Worm (Caenorhabditis elegans) whole organism, young adult: Measurements from ENCODE around the gene lin-49.

ENCODE experiments used
- T26A5.8 ChIP-seq: sonication (generic microtip); optimal IDR thresholded peaks from 2 replicates; lab custom pipeline; 2016; ENCODE audit warnings: missing genetic modification characterization, missing compliant biosample characterization
- ama-1 ChIP-seq, 3 experiments: fragments of 150-350 bp in 1 of 3; sonication (generic microtip) in 2 of 3; optimal IDR thresholded peaks; 2 replicates each; lab custom pipeline; 2014 to 2018; ENCODE audit warnings: missing biosample characterization in 2 of 3, missing genetic modification characterization in 2 of 3, missing genetic modification reagents in 2 of 3
- attf-5 ChIP-seq: fragments of 200-800 bp; sonication (Bioruptor generic); optimal IDR thresholded peaks from 2 replicates; lab custom pipeline; 2018; ENCODE audit warnings: mild to moderate bottlenecking, missing genetic modification characterization, missing compliant biosample characterization
- hmg-20 ChIP-seq: fragments of 200-800 bp; sonication (Bioruptor generic); IDR thresholded peaks from 2 replicates; pipeline ENCODE4 v1.3.6; 2022; ENCODE audit warnings: missing genetic modification reagents, missing genetic modification characterization, missing compliant biosample characterization
- lin-26 ChIP-seq: fragments of 200-800 bp; sonication (Bioruptor generic); IDR thresholded peaks from 2 replicates; pipeline ENCODE4 v1.3.6; 2022; ENCODE audit warnings: missing genetic modification reagents, missing genetic modification characterization, missing compliant biosample characterization
- madf-10 ChIP-seq: sonication (generic microtip); optimal IDR thresholded peaks from 2 replicates; lab custom pipeline; 2016; ENCODE audit warnings: mild to moderate bottlenecking, missing genetic modification characterization, missing compliant biosample characterization
- unc-62 ChIP-seq: fragments of 150-350 bp; optimal IDR thresholded peaks from 2 replicates; lab custom pipeline; 2014; ENCODE audit warnings: missing biosample characterization, missing genetic modification reagents, missing genetic modification characterization

DNA sequence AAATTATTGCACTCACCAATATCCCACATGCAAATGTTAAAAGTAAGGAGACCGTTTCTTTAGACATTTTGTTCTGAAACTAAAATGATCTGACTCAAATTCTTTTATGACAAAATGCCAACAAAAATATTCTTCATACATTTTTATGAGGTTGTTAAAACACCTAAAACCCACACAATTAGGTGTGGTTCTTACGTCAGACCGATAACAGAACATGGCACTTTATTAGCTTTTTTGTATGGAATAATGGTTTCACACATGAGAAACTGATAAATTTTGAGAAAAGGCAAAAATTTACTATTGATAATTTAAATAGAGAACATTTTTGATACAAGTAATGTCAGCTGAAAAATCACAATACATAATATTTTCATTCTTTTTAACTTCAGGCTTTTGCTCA lies 33.1 kb downstream of the lin-49 start, which contains the start of gene C49C8.5:
- no peak for TF ChIP-seq unc-62 (GFP tag; lab: Kevin White, UChicago)
- TF ChIP-seq ama-1 (optimal IDR thresholded peaks at IDR 0.05; lab: Kevin White, UChicago), result no peak
- TF ChIP-seq ama-1 (GFP tag; optimal IDR thresholded peaks at IDR 0.05; lab: Kevin White, UChicago), result no peak
- TF ChIP-seq T26A5.8 (tag; lab: Kevin White, UChicago), result no peak
- no peak for TF ChIP-seq hmg-20 (GFP tag; lab: Robert Waterston, UW)
- TF ChIP-seq madf-10 (tag; lab: Kevin White, UChicago), result no peak
- no peak for TF ChIP-seq attf-5 (GFP tag; lab: Kevin White, UChicago)
- no peak for TF ChIP-seq lin-26 (GFP tag; lab: Robert Waterston, UW)
